Fruit fly (Drosophila melanogaster) whole organism, embryonic: ENCODE measurements around the gene CG15252.
A peak's percentile ranks its signal among the peaks of the same experiment; 100 is the strongest.

Source experiments
- Atf6 ChIP-seq: fragments of 200-800 bp; sonication (Bioruptor generic); IDR thresholded peaks from 2 replicates; pipeline ENCODE4 v1.3.6; 2022; ENCODE audit warnings: missing biosample characterization, missing genetic modification characterization
- B-H1 ChIP-seq: fragments of 200-800 bp; sonication (Bioruptor generic); IDR thresholded peaks from 3 replicates; pipeline ENCODE4 v1.3.6; 2022; ENCODE audit warnings: missing biosample characterization, missing genetic modification characterization
- Bteb2 ChIP-seq: fragments of 200-800 bp; sonication (Bioruptor generic); optimal IDR thresholded peaks from 2 replicates; lab custom pipeline; 2016; ENCODE audit warnings: missing biosample characterization, missing genetic modification characterization
- CG11504 ChIP-seq: fragments of 200-800 bp; sonication (Bioruptor generic); optimal IDR thresholded peaks from 3 replicates; lab custom pipeline; 2019; ENCODE audit warnings: missing biosample characterization, mild to moderate bottlenecking, missing genetic modification characterization, moderate library complexity
- CG11696 ChIP-seq: fragments of 200-800 bp; sonication (Bioruptor generic); IDR thresholded peaks from 2 replicates; pipeline ENCODE4 v1.3.6; 2022; ENCODE audit warnings: missing biosample characterization, missing genetic modification characterization
- CG12104 ChIP-seq: fragments of 200-800 bp; sonication (Bioruptor generic); optimal IDR thresholded peaks from 3 replicates; lab custom pipeline; 2016; ENCODE audit warnings: missing biosample characterization, missing genetic modification characterization
- CG13894 ChIP-seq: fragments of 200-800 bp; sonication (Bioruptor generic); optimal IDR thresholded peaks from 3 replicates; lab custom pipeline; 2018; ENCODE audit warnings: missing biosample characterization, mild to moderate bottlenecking, missing genetic modification characterization, moderate library complexity
- CG14014 ChIP-seq: fragments of 200-800 bp; sonication (Bioruptor generic); IDR thresholded peaks from 2 replicates; pipeline ENCODE4 v1.3.6; 2022; ENCODE audit warnings: missing biosample characterization, missing genetic modification characterization
- CG14050 ChIP-seq: fragments of 200-800 bp; sonication (Bioruptor generic); IDR thresholded peaks from 3 replicates; pipeline ENCODE4 v1.3.6; 2022; ENCODE audit warnings: missing biosample characterization, missing genetic modification characterization
- CG14667 ChIP-seq: fragments of 200-800 bp; sonication (Bioruptor generic); IDR thresholded peaks from 2 replicates; pipeline ENCODE4 v1.3.6; 2022; ENCODE audit warnings: missing biosample characterization, missing genetic modification characterization
- CG15514 ChIP-seq: fragments of 200-800 bp; sonication (Bioruptor generic); optimal IDR thresholded peaks from 3 replicates; lab custom pipeline; 2017; ENCODE audit warnings: missing biosample characterization, missing genetic modification characterization, mild to moderate bottlenecking, moderate library complexity, missing genetic modification reagents
- CG1602 ChIP-seq: fragments of 200-800 bp; sonication (Bioruptor generic); optimal IDR thresholded peaks from 3 replicates; lab custom pipeline; 2016; ENCODE audit warnings: missing biosample characterization, missing genetic modification characterization
- CG1832 ChIP-seq: fragments of 200-800 bp; sonication (Bioruptor generic); optimal IDR thresholded peaks from 2 replicates; lab custom pipeline; 2017; ENCODE audit warnings: missing biosample characterization, mild to moderate bottlenecking, missing genetic modification characterization, inconsistent platforms
- CG2678 ChIP-seq: fragments of 200-800 bp; sonication (Bioruptor generic); optimal IDR thresholded peaks from 3 replicates; lab custom pipeline; 2019; ENCODE audit warnings: missing biosample characterization, mild to moderate bottlenecking, missing genetic modification characterization, moderate library complexity
- CG4730 ChIP-seq: fragments of 200-800 bp; sonication (Bioruptor generic); IDR thresholded peaks from 2 replicates; pipeline ENCODE4 v1.3.6; 2022; ENCODE audit warnings: missing biosample characterization, missing genetic modification characterization
- CG6654 ChIP-seq: fragments of 200-800 bp; sonication (Bioruptor generic); optimal IDR thresholded peaks from 2 replicates; lab custom pipeline; 2017; ENCODE audit warnings: missing biosample characterization, mild to moderate bottlenecking, missing genetic modification characterization
- CG9609 ChIP-seq: fragments of 200-800 bp; sonication (Bioruptor generic); optimal IDR thresholded peaks from 3 replicates; lab custom pipeline; 2016; ENCODE audit warnings: missing biosample characterization, missing genetic modification characterization
- CG9797 ChIP-seq: fragments of 200-800 bp; sonication (Bioruptor generic); optimal IDR thresholded peaks from 3 replicates; lab custom pipeline; 2018; ENCODE audit warnings: missing biosample characterization, mild to moderate bottlenecking, missing genetic modification characterization
- CG9817 ChIP-seq: fragments of 200-800 bp; sonication (Bioruptor generic); optimal IDR thresholded peaks from 2 replicates; lab custom pipeline; 2018; ENCODE audit warnings: missing biosample characterization, mild to moderate bottlenecking, missing genetic modification characterization, moderate library complexity
- CoRest ChIP-seq: fragments of 200-800 bp; sonication (Bioruptor generic); optimal IDR thresholded peaks from 3 replicates; lab custom pipeline; 2018; ENCODE audit warnings: missing biosample characterization, mild to moderate bottlenecking, missing genetic modification characterization, moderate library complexity
- D19A ChIP-seq: fragments of 200-800 bp; optimal IDR thresholded peaks from 3 replicates; lab custom pipeline; 2019; ENCODE audit warnings: missing biosample characterization, mild to moderate bottlenecking, missing genetic modification characterization, moderate library complexity
- Eip74EF ChIP-seq, 2 experiments: fragments of 200-800 bp in 1 of 2; fragments of >200 bp in 1 of 2; sonication (Bioruptor generic) in 1 of 2; optimal IDR thresholded peaks; 2 replicates each; lab custom pipeline; 2017 to 2019; ENCODE audit warnings: missing biosample characterization in 2 of 2, missing genetic modification characterization in 2 of 2, mild to moderate bottlenecking in 1 of 2, moderate library complexity in 1 of 2
- Ets65A ChIP-seq: fragments of 200-800 bp; sonication (Bioruptor generic); peaks from one replicate; lab custom pipeline; 2016; ENCODE audit warnings: missing biosample characterization, missing genetic modification characterization
- Fer1 ChIP-seq: fragments of 200-800 bp; sonication (Bioruptor generic); optimal IDR thresholded peaks from 2 replicates; lab custom pipeline; 2017; ENCODE audit warnings: missing biosample characterization, mild to moderate bottlenecking, missing genetic modification characterization
- HLHmδ ChIP-seq: fragments of 200-800 bp; sonication (Bioruptor generic); optimal IDR thresholded peaks from 2 replicates; lab custom pipeline; 2018; ENCODE audit warnings: missing biosample characterization, mild to moderate bottlenecking, missing genetic modification characterization, moderate library complexity
- Hmr ChIP-seq: fragments of 200-800 bp; sonication (Bioruptor generic); optimal IDR thresholded peaks from 3 replicates; lab custom pipeline; 2017; ENCODE audit warnings: mild to moderate bottlenecking, missing biosample characterization, missing genetic modification reagents, missing genetic modification characterization
- Hsf ChIP-seq: fragments of 200-800 bp; sonication (Bioruptor generic); optimal IDR thresholded peaks from 3 replicates; lab custom pipeline; 2016; ENCODE audit warnings: missing biosample characterization, missing genetic modification characterization
- Lhr ChIP-seq: fragments of 200-800 bp; sonication (Bioruptor generic); optimal IDR thresholded peaks from 3 replicates; lab custom pipeline; 2017; ENCODE audit warnings: mild to moderate bottlenecking, missing biosample characterization, missing genetic modification reagents, missing genetic modification characterization
- Mes4 ChIP-seq: fragments of 200-800 bp; sonication (Bioruptor generic); optimal IDR thresholded peaks from 2 replicates; lab custom pipeline; 2016; ENCODE audit warnings: missing biosample characterization, missing genetic modification characterization
- Pdp1 ChIP-seq, 2 experiments: fragments of 200-800 bp; sonication (Bioruptor generic); optimal IDR thresholded peaks; 3 replicates each; lab custom pipeline; 2016; ENCODE audit warnings: missing biosample characterization in 2 of 2, missing genetic modification characterization in 2 of 2, mild to moderate bottlenecking in 1 of 2, moderate library complexity in 1 of 2
- Six4 ChIP-seq: fragments of 200-800 bp; sonication (Bioruptor generic); optimal IDR thresholded peaks from 2 replicates; lab custom pipeline; 2016; ENCODE audit warnings: missing biosample characterization, missing genetic modification characterization
- al ChIP-seq: fragments of 200-800 bp; sonication (Bioruptor generic); IDR thresholded peaks from 2 replicates; pipeline ENCODE4 v1.3.6; 2022; ENCODE audit warnings: missing biosample characterization, missing genetic modification characterization
- az2 ChIP-seq: fragments of 200-800 bp; sonication (Bioruptor generic); optimal IDR thresholded peaks from 3 replicates; lab custom pipeline; 2016; ENCODE audit warnings: missing biosample characterization, missing genetic modification characterization
- bsh ChIP-seq, 2 experiments: fragments of 200-800 bp; sonication (Bioruptor generic); optimal IDR thresholded peaks; 2 replicates each; lab custom pipeline; 2017 to 2018; ENCODE audit warnings: mild to moderate bottlenecking in 2 of 2, missing biosample characterization in 2 of 2, missing genetic modification characterization in 2 of 2, moderate library complexity in 1 of 2
- danr ChIP-seq: fragments of 200-800 bp; sonication (Bioruptor generic); IDR thresholded peaks from 2 replicates; pipeline ENCODE4 v1.3.6; 2022; ENCODE audit warnings: missing biosample characterization, missing genetic modification characterization
- dpn ChIP-seq, 2 experiments: fragments of 200-800 bp; sonication (Bioruptor generic); optimal IDR thresholded peaks; 3 replicates each; lab custom pipeline; 2016; ENCODE audit warnings: missing biosample characterization in 2 of 2, missing genetic modification characterization in 2 of 2
- dysf ChIP-seq: fragments of 200-800 bp; sonication (Bioruptor generic); IDR thresholded peaks from 3 replicates; pipeline ENCODE4 v1.3.6; 2022; ENCODE audit warnings: missing biosample characterization, missing genetic modification characterization
- esg ChIP-seq: fragments of 200-800 bp; sonication (Bioruptor generic); conservative IDR thresholded peaks from 2 replicates; pipeline ENCODE4 v1.3.6; 2022; ENCODE audit warnings: missing biosample characterization, missing genetic modification characterization
- eyg ChIP-seq: fragments of 200-800 bp; sonication (Bioruptor generic); optimal IDR thresholded peaks from 3 replicates; lab custom pipeline; 2016; ENCODE audit warnings: missing biosample characterization, missing genetic modification characterization
- fd102C ChIP-seq: fragments of 200-800 bp; sonication (Bioruptor generic); optimal IDR thresholded peaks from 2 replicates; lab custom pipeline; 2018; ENCODE audit warnings: missing biosample characterization, mild to moderate bottlenecking, missing genetic modification characterization, moderate library complexity
- gce ChIP-seq: fragments of 200-800 bp; sonication (Bioruptor generic); IDR thresholded peaks from 3 replicates; pipeline ENCODE4 v1.3.6; 2022; ENCODE audit warnings: missing biosample characterization, missing genetic modification characterization
- gem ChIP-seq: fragments of 200-800 bp; sonication (Bioruptor generic); optimal IDR thresholded peaks from 2 replicates; lab custom pipeline; 2019; ENCODE audit warnings: missing biosample characterization, mild to moderate bottlenecking, missing genetic modification characterization, moderate library complexity
- grau ChIP-seq: fragments of 200-800 bp; optimal IDR thresholded peaks from 3 replicates; lab custom pipeline; 2019; ENCODE audit warnings: missing biosample characterization, mild to moderate bottlenecking, missing genetic modification characterization, moderate library complexity
- maf-S ChIP-seq: fragments of 200-800 bp; sonication (Bioruptor generic); optimal IDR thresholded peaks from 2 replicates; lab custom pipeline; 2016; ENCODE audit warnings: missing biosample characterization, missing genetic modification characterization
- pros ChIP-seq: fragments of 200-800 bp; sonication (Bioruptor generic); optimal IDR thresholded peaks from 3 replicates; lab custom pipeline; 2019; ENCODE audit warnings: missing biosample characterization, mild to moderate bottlenecking, missing genetic modification characterization, moderate library complexity
- row ChIP-seq: fragments of 200-800 bp; sonication (Bioruptor generic); IDR thresholded peaks from 3 replicates; pipeline ENCODE4 v1.3.6; 2022; ENCODE audit warnings: missing biosample characterization, missing genetic modification characterization
- sob ChIP-seq: fragments of 200-800 bp; sonication (Bioruptor generic); IDR thresholded peaks from 2 replicates; pipeline ENCODE4 v1.3.6; 2022; ENCODE audit warnings: missing biosample characterization, missing genetic modification characterization
- unpg ChIP-seq: fragments of 200-800 bp; sonication (Bioruptor generic); optimal IDR thresholded peaks from 3 replicates; lab custom pipeline; 2018; ENCODE audit warnings: missing biosample characterization, mild to moderate bottlenecking, missing genetic modification characterization, moderate library complexity
- zf30C ChIP-seq: fragments of 200-800 bp; sonication (Bioruptor generic); optimal IDR thresholded peaks from 3 replicates; lab custom pipeline; 2018; ENCODE audit warnings: missing biosample characterization, mild to moderate bottlenecking, missing genetic modification characterization

The CG15252 gene

dm6 chrX:9987361-9988087, 7.2 kb upstream of the CG15252 start (continued):
- no peak for TF ChIP-seq CG14050 (GFP tag; lab: Robert Waterston, UW)
- TF ChIP-seq sob (GFP tag; lab: Robert Waterston, UW): no peak
- TF ChIP-seq Six4 (GFP tag; lab: Kevin White, UChicago): no peak
- peak; percentile 46; the same call in 1 of the 2 replicates for TF ChIP-seq CG14014 (GFP tag; lab: Robert Waterston, UW)
- peak; percentile 21; the same call in 1 of the 2 replicates for TF ChIP-seq danr (GFP tag; lab: Robert Waterston, UW)
- no peak for TF ChIP-seq Hsf
- no peak for TF ChIP-seq Ets65A
- TF ChIP-seq esg (GFP tag; lab: Robert Waterston, UW): peak; percentile 24; the same call in 1 of the 2 replicates
- TF ChIP-seq az2 (GFP tag; lab: Kevin White, UChicago): no peak
- no peak for TF ChIP-seq gce
- TF ChIP-seq Lhr (GFP tag; lab: Kevin White, UChicago): no peak
- TF ChIP-seq CG13894 (tag; lab: Kevin White, UChicago): no peak
- peak; percentile 15; the same call in 1 of the 2 replicates for TF ChIP-seq al (GFP tag; lab: Robert Waterston, UW)
- no peak for TF ChIP-seq B-H1 (GFP tag; lab: Robert Waterston, UW)
- no peak for TF ChIP-seq zf30C (GFP tag; lab: Kevin White, UChicago)
- TF ChIP-seq gem (tag; lab: Kevin White, UChicago): peak; percentile 53
- TF ChIP-seq pros (GFP tag; lab: Kevin White, UChicago): no peak
- TF ChIP-seq row (GFP tag; lab: Robert Waterston, UW): peak; percentile 58; the same call in 2 of the 3 replicates
- peak; percentile 69 for TF ChIP-seq grau (tag; lab: Kevin White, UChicago)
- TF ChIP-seq Atf6: peak; percentile 47; the same call in 1 of the 2 replicates
- peak; percentile 35 for TF ChIP-seq Fer1 (GFP tag; lab: Kevin White, UChicago)
- no peak for TF ChIP-seq CG9797
- TF ChIP-seq CoRest: peak; percentile 40
- no peak for TF ChIP-seq D19A
- peak; percentile 45; the same call in 1 of the 2 replicates for TF ChIP-seq CG4730
- no peak for TF ChIP-seq CG1832
- peak in 1 of 2 experiments; percentile 35 for TF ChIP-seq dpn (GFP tag; optimal IDR thresholded peaks at IDR 0.05; lab: Kevin White, UChicago)
- no peak for TF ChIP-seq eyg (GFP tag; lab: Kevin White, UChicago)
- no peak for TF ChIP-seq bsh (GFP tag; optimal IDR thresholded peaks at IDR 0.05; lab: Kevin White, UChicago)
- no peak for TF ChIP-seq HLHmδ (GFP tag; lab: Kevin White, UChicago)
- 0 out of 2 replicates have a peak, but pooled peaks have one; percentile 7 for TF ChIP-seq CG11696 (GFP tag; lab: Robert Waterston, UW)
- TF ChIP-seq maf-S (GFP tag; lab: Kevin White, UChicago): no peak
- TF ChIP-seq Eip74EF (GFP tag; optimal IDR thresholded peaks at IDR 0.05; lab: Kevin White, UChicago): peak in 1 of 2 experiments; percentile 67
- TF ChIP-seq CG9817: peak; percentile 32
- TF ChIP-seq Bteb2 (GFP tag; lab: Kevin White, UChicago): no peak
- TF ChIP-seq Pdp1 (GFP tag; optimal IDR thresholded peaks at IDR 0.05; lab: Kevin White, UChicago): no peak
- TF ChIP-seq CG6654: no peak
- peak; percentile 45 for TF ChIP-seq CG2678 (tag; lab: Kevin White, UChicago)
- no peak for TF ChIP-seq Mes4
- TF ChIP-seq CG15514 (GFP tag; lab: Kevin White, UChicago): peak; percentile 8
- peak; percentile 15 for TF ChIP-seq unpg (GFP tag; lab: Kevin White, UChicago)
- peak; percentile 33 for TF ChIP-seq CG11504 (tag; lab: Kevin White, UChicago)
- peak; percentile 75; the same call in 2 of the 3 replicates for TF ChIP-seq dysf (GFP tag; lab: Robert Waterston, UW)
- no peak for TF ChIP-seq CG9609 (GFP tag; lab: Kevin White, UChicago)
- peak; percentile 34 for TF ChIP-seq Hmr (GFP tag; lab: Kevin White, UChicago)
- no peak for TF ChIP-seq fd102C
- TF ChIP-seq CG1602: no peak
- no peak for TF ChIP-seq CG12104 (GFP tag; lab: Kevin White, UChicago)
- no peak for TF ChIP-seq CG14667 (GFP tag; lab: Robert Waterston, UW)
